Worm (Caenorhabditis elegans): ENCODE measurements around the gene Y41D4B.11.

DNA sequence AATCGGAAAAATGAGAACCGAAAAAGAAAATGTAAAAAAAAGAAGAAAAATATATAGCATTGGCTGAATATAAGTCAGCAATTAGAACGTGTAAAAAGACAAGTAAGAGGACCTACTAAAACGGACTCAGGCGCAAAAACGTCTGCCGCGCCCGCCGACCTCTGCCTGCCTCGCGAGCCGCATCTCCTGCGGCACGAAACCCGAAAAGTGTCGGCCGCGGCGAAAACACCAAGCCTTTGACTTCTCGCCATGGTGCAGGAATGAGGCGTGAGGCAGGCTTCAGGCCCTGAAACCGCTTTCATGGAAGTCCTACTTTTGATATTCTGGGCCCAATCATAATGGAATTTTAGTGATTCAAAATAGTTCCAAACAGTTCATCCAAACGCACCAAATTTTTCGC, 39.8 kb upstream of the Y41D4B.11 start:
- TF ChIP-seq him-1 (tag; optimal IDR thresholded peaks at IDR 0.05) (no peak), snpc-4 (GFP tag; optimal IDR thresholded peaks at IDR 0.05) (no peak), snpc-4 (tag; optimal IDR thresholded peaks at IDR 0.05) (no peak), lin-35 (GFP tag; optimal IDR thresholded peaks at IDR 0.05) (no peak), F39B2.1 (GFP tag; IDR thresholded peaks at IDR 0.05) (no peak), sdz-38 (tag; optimal IDR thresholded peaks at IDR 0.05) (no peak), nhr-80 (tag; optimal IDR thresholded peaks at IDR 0.05) (no peak), lir-1 (GFP tag; conservative IDR thresholded peaks at IDR 0.05) (no peak), egrh-3 (GFP tag; IDR thresholded peaks at IDR 0.05) (peak; percentile 72; the same call in 1 of the 2 replicates), D2030.7 (GFP tag; IDR thresholded peaks at IDR 0.05) (no peak), somi-1 (GFP tag; optimal IDR thresholded peaks at IDR 0.05) (no peak), gei-17 (GFP tag; optimal IDR thresholded peaks at IDR 0.05) (no peak)
